Fruit fly (Drosophila melanogaster) whole organism, pupa: Measurements from ENCODE around the gene Sry-beta.

ENCODE experiments used
- CG10348 ChIP-seq: fragments of 200-800 bp; sonication (Bioruptor generic); IDR thresholded peaks from 2 replicates; pipeline ENCODE4 v1.3.6; 2022; ENCODE audit warnings: missing biosample characterization, missing genetic modification characterization
- CG12605 ChIP-seq: fragments of 200-800 bp; sonication (Bioruptor generic); IDR thresholded peaks from 2 replicates; pipeline ENCODE4 v1.3.6; 2022; ENCODE audit warnings: missing biosample characterization, missing genetic modification characterization
- CG15710 ChIP-seq: fragments of 200-800 bp; sonication (Bioruptor generic); optimal IDR thresholded peaks from 2 replicates; lab custom pipeline; 2018; ENCODE audit warnings: missing biosample characterization, mild to moderate bottlenecking, missing genetic modification characterization, moderate library complexity
- CG34367 ChIP-seq: fragments of 200-800 bp; sonication (Bioruptor generic); optimal IDR thresholded peaks from 2 replicates; lab custom pipeline; 2018; ENCODE audit warnings: missing biosample characterization, mild to moderate bottlenecking, missing genetic modification characterization
- CG8159 ChIP-seq: fragments of 200-800 bp; sonication (Bioruptor generic); optimal IDR thresholded peaks from 3 replicates; lab custom pipeline; 2018; ENCODE audit warnings: missing biosample characterization, mild to moderate bottlenecking, missing genetic modification characterization, moderate library complexity
- CG9948 ChIP-seq: fragments of 200-800 bp; sonication (Bioruptor generic); optimal IDR thresholded peaks from 2 replicates; lab custom pipeline; 2018; ENCODE audit warnings: missing biosample characterization, mild to moderate bottlenecking, missing genetic modification characterization, moderate library complexity
- EcR ChIP-seq: fragments of 200-800 bp; sonication (Bioruptor generic); optimal IDR thresholded peaks from 3 replicates; lab custom pipeline; 2019; ENCODE audit warnings: missing biosample characterization, missing genetic modification characterization, mild to moderate bottlenecking, moderate library complexity, missing genetic modification reagents
- Ets98B ChIP-seq: fragments of 200-800 bp; sonication (Bioruptor generic); IDR thresholded peaks from 2 replicates; pipeline ENCODE4 v1.3.6; 2022; ENCODE audit warnings: missing biosample characterization, missing genetic modification characterization
- Pif1A ChIP-seq: fragments of 200-800 bp; sonication (Bioruptor generic); optimal IDR thresholded peaks from 3 replicates; lab custom pipeline; 2016; ENCODE audit warnings: missing biosample characterization, missing genetic modification characterization
- Pif1B ChIP-seq: fragments of 200-800 bp; sonication (Bioruptor generic); optimal IDR thresholded peaks from 3 replicates; lab custom pipeline; 2016; ENCODE audit warnings: missing biosample characterization, missing genetic modification characterization
- Snoo ChIP-seq: fragments of 200-800 bp; sonication (Bioruptor generic); optimal IDR thresholded peaks from 3 replicates; lab custom pipeline; 2017; ENCODE audit warnings: missing biosample characterization, mild to moderate bottlenecking, missing genetic modification characterization, inconsistent platforms
- fd96Ca ChIP-seq: fragments of 200-800 bp; sonication (Bioruptor generic); IDR thresholded peaks from 3 replicates; pipeline ENCODE4 v1.3.6; 2022; ENCODE audit warnings: missing biosample characterization, missing genetic modification characterization
- gl ChIP-seq: fragments of 200-800 bp; sonication (Bioruptor generic); optimal IDR thresholded peaks from 2 replicates; lab custom pipeline; 2018; ENCODE audit warnings: missing biosample characterization, mild to moderate bottlenecking, missing genetic modification characterization

DNA sequence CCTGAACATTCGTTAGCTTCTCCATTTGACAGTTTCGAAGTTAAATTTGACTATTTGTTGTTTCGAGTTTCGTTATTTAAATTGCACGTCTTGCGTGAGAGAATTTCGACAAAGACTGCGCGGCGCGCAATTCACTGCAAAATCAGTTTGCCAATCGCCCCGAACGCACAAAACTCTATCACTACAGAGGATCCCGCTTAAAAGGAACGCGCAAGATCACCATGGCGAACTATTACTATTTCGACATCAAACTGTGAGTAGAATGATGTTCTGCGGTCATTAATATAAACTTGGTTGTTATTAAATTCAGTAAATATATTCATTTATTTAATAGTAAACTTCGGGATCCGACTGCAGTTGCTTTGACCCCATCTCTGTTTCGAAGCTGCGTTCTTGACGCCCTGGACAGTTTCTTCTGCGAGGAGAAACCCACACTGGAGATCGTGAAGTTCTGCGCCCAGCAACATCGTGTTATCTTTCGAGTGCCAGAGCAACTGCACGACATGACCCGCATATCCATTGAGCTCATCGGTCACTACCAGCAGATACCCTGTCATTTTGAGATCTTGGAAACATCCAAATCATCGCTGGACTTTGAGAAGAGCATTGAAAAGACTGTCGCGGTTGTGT is 16.5 kb downstream of the Sry-beta start, which contains the start of the genes Rpp14b and spn-A:
- TF ChIP-seq Ets98B (GFP tag; lab: Robert Waterston, UW) (peak; percentile 39; the same call in 1 of the 2 replicates), Pif1B (GFP tag; lab: Kevin White, UChicago) (no peak), Snoo (tag; lab: Kevin White, UChicago) (peak; percentile 15), EcR (GFP tag; lab: Kevin White, UChicago) (no peak), CG34367 (tag; lab: Kevin White, UChicago) (no peak), Pif1A (no peak), CG9948 (tag; lab: Kevin White, UChicago) (no peak), CG8159 (tag; lab: Kevin White, UChicago) (no peak), CG15710 (tag; lab: Kevin White, UChicago) (peak; percentile 43), gl (no peak), fd96Ca (GFP tag; lab: Robert Waterston, UW) (peak; percentile 46; the same call in 1 of the 3 replicates), CG12605 (GFP tag; lab: Robert Waterston, UW) (no peak), CG10348 (GFP tag; lab: Robert Waterston, UW) (no peak)
